Fruit fly (Drosophila melanogaster) S2 (cell line): ENCODE measurements around the gene wisp.

Experiments used
- CG8478 ChIP-seq: fragments of >200 bp; optimal IDR thresholded peaks from 2 replicates; lab custom pipeline; 2018
- CTCF ChIP-seq, 2 experiments: fragments of >200 bp; optimal IDR thresholded peaks; 2 replicates each; lab custom pipeline; 2018

wisp gene

DNA sequence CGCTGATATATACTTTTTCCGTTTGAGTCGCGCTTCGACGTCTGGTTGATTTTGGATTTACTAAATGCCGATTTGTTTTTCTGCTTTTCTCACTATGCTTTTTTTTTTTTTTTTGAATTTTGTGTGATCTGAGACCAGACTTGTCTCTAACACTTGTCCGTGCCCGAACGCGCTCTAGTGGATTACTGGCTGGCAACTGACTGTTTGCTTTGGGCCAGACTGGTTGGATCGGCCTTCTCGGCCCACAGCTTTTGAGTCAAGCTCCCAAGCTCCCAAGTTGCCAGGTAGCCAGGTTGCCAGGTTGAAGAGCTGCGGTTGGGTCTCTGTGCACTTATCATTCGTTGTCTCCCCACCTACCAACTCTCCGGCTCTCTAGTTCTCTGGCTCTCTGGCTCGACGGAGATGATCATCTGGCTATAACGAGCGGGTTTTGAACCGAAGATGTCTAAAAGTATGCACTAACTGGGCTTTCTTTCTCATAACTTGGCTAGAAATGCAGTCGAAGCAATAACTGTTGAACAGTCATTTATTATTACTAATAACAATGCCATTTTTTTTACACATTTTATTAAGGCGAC is 23.4 kb downstream of the wisp start, which contains the start of gene pot:
TSS of gene pot (minus strand) at position 205 of the 578 bp plus-strand sequence.
- TF ChIP-seq CTCF (optimal IDR thresholded peaks at IDR 0.05; lab: Kevin White, UChicago) (no peak), CG8478 (lab: Kevin White, UChicago) (no peak)

DNA sequence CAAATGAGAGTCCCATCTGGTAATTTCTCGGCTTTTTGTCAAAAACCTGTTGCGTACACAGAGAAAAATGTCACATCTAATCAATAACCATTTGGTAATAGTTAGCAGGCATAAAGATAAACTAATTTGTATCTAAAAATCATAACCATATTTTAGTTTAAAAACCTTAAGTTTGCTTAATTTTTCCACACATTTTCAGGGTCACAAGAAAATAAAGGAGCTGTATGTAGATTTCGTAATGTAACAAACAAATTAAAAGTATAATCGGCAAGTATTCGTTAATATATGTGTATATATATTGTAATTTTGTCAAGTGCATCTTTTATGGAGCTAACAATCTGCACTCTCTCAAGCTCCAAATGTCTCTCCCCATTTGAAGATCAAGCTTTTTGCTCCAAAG is 27.2 kb downstream of the wisp start:
- TF ChIP-seq CTCF (optimal IDR thresholded peaks at IDR 0.05; lab: Kevin White, UChicago) (no peak), CG8478 (lab: Kevin White, UChicago) (no peak)

DNA sequence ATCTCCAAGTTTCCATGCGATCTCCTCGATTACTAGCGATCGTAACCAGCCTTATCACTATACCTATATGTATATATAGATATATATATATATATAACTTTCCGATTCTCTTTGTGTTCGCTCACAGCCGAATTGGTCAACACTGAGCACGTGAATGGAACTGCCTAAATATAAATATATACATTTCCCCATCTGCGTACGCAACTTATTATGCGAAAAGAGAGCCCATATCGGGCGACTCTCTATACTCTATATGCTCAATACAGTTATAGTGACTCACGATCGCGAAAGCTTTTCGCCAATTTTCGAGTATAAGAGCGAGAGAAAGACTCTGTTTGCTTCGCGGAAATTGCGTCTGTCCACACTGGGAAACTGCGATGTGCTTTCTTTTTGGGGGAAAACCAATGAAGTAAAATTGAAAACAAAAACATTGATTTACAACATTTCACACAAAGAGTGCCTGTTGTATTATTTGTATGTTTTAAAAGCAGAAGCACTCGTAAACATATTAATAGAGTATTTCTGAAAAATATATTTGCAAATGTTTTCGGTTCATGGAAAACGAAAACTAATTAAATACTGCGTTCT is 29.0 kb downstream of the wisp start:
- TF ChIP-seq CTCF (optimal IDR thresholded peaks at IDR 0.05; lab: Kevin White, UChicago) = no peak
- TF ChIP-seq CG8478 (lab: Kevin White, UChicago) = no peak

DNA sequence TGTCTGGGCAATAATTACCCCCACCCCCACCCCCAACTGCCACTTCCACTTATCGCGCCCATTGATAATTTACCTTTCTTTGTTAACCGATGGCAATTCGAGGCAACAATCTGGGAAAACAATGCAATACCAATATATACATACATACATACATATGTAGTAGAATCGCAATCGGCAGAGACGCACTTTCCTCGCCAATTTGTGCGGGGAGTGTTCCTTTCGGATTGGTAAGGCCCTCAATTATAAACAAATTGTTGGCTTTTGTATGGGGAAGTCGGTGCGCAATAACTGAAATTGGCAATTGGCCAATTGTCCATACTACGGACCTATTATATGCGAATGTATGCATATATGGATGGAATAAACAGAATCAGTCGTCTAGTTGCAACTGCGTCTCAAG is 30.0 kb downstream of the wisp start:
- TF ChIP-seq CG8478 (lab: Kevin White, UChicago) (no peak), CTCF (optimal IDR thresholded peaks at IDR 0.05; lab: Kevin White, UChicago) (no peak)

DNA sequence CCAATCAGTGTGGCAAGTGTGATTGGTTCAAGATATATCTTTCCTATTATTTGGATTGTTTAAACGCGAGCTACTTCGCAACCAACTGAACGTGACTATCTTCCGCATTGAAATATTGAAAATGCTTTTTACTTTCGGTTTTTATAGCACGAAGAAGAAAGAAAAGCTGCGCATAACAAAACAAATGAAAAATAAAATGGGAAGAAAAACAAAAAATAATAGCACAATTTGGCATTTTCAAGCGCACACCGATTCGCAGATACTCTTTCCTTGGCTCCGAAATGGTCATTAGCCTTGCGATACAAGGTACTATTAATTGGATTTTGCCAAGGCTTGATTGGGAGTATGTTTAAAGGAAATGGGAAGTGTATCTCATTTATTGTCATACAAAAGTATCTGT is 30.8 kb downstream of the wisp start, which contains the start of gene Sclp:
TSS of gene Sclp (minus strand) at position 101 of the 400 bp plus-strand sequence.
- no peak for TF ChIP-seq CG8478 (lab: Kevin White, UChicago)
- TF ChIP-seq CTCF (optimal IDR thresholded peaks at IDR 0.05; lab: Kevin White, UChicago) = no peak

DNA sequence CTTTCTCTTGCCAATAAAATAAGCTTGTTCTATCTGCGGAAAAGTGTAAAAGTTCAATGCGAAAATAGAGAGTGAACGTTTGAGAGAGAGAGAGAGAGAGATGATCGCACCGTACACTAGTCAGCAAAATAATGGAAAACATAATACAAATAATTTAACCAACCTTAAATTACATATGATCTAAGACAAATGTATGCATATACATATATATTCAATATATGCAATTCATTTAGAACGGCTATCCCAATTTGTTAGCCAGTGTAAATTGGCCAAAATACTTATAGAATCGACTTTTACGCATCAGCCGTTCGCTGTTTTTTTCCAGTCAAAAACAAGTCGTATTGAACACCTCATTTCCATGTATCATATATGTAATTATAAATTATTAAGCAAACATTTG is 31.5 kb downstream of the wisp start:
- TF ChIP-seq CG8478 (lab: Kevin White, UChicago) (no peak), CTCF (optimal IDR thresholded peaks at IDR 0.05; lab: Kevin White, UChicago) (no peak)

DNA sequence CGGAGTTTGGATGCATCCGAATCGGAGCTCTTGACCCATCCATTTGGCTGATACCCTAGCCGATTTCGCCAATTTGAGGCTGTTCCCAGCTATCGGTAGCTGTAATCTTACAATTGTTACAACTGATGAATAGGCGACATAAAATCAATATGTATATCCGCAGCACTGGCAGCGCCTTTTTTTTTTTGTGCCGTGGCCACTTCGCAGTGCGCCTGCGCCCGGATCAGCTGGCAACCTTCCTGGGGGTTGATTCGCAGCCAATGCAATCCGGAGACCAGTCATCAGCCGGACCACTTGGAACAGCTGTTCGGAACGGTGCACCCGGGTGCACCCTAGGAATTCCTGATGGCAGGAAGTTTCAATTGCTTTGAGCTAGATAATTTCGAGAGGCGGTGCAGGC is 37.0 kb downstream of the wisp start, which contains the start of gene Pdzd8:
TSS of gene Pdzd8 (minus strand) at position 125 of the 400 bp plus-strand sequence.
- TF ChIP-seq CTCF (optimal IDR thresholded peaks at IDR 0.05; lab: Kevin White, UChicago) = no peak
- TF ChIP-seq CG8478 (lab: Kevin White, UChicago) = no peak
